Worm (Caenorhabditis elegans) whole organism, L1 larva: ENCODE measurements around the gene srj-50.

Experiments used
- C04F5.9 ChIP-seq: sonication (generic microtip); optimal IDR thresholded peaks from 2 replicates; lab custom pipeline; 2016; ENCODE audit warnings: missing genetic modification characterization, missing compliant biosample characterization
- C16A3.4 ChIP-seq: fragments of 150-350 bp; optimal IDR thresholded peaks from 2 replicates; lab custom pipeline; 2014; ENCODE audit warnings: missing biosample characterization, missing genetic modification characterization
- F16B12.6 ChIP-seq: fragments of 150-350 bp; optimal IDR thresholded peaks from 2 replicates; lab custom pipeline; 2014; ENCODE audit warnings: missing biosample characterization, missing genetic modification characterization
- Y116A8C.19 ChIP-seq: sonication (generic microtip); optimal IDR thresholded peaks from 2 replicates; lab custom pipeline; 2016; ENCODE audit warnings: missing compliant biosample characterization, missing genetic modification characterization, borderline replicate concordance
- alr-1 ChIP-seq: fragments of 200-800 bp; sonication (Bioruptor generic); optimal IDR thresholded peaks from 2 replicates; lab custom pipeline; 2018; ENCODE audit warnings: borderline replicate concordance, mild to moderate bottlenecking, missing genetic modification characterization, missing compliant biosample characterization
- ama-1 ChIP-seq: fragments of 150-350 bp; optimal IDR thresholded peaks from 2 replicates; lab custom pipeline; 2014
- ceh-8 ChIP-seq: fragments of 200-800 bp; sonication (Bioruptor generic); optimal IDR thresholded peaks from 2 replicates; lab custom pipeline; 2018; ENCODE audit warnings: mild to moderate bottlenecking, missing genetic modification characterization, moderate library complexity, missing compliant biosample characterization
- ceh-88 ChIP-seq: fragments of 200-800 bp; sonication (Bioruptor generic); IDR thresholded peaks from 2 replicates; pipeline ENCODE4 v1.3.6; 2022; ENCODE audit warnings: missing genetic modification characterization, missing compliant biosample characterization
- ceh-90 ChIP-seq: sonication (generic microtip); optimal IDR thresholded peaks from 2 replicates; lab custom pipeline; 2016; ENCODE audit warnings: missing genetic modification characterization, missing compliant biosample characterization
- efl-1 ChIP-seq, 4 experiments: fragments of 150-350 bp; optimal IDR thresholded peaks in 3 of 4; peaks in 1 of 4; 1 replicate in 1 of 4; 2 replicates in 3 of 4; lab custom pipeline; 2014; ENCODE audit warnings: missing biosample characterization in 2 of 4, missing genetic modification characterization in 2 of 4, missing genetic modification reagents in 2 of 4
- egl-27 ChIP-seq, 2 experiments: fragments of 150-350 bp in 1 of 2; sonication (generic microtip); optimal IDR thresholded peaks; 3 replicates each; lab custom pipeline; 2017 to 2018; ENCODE audit warnings: missing biosample characterization in 2 of 2, missing genetic modification characterization in 2 of 2, missing genetic modification reagents in 2 of 2
- fkh-4 ChIP-seq: sonication (generic microtip); optimal IDR thresholded peaks from 2 replicates; lab custom pipeline; 2016; ENCODE audit warnings: missing compliant biosample characterization, missing genetic modification characterization, borderline replicate concordance
- fkh-8 ChIP-seq: sonication (generic microtip); optimal IDR thresholded peaks from 2 replicates; lab custom pipeline; 2016; ENCODE audit warnings: mild to moderate bottlenecking, missing genetic modification characterization, missing compliant biosample characterization
- hlh-17 ChIP-seq: fragments of 200-800 bp; sonication (Bioruptor generic); optimal IDR thresholded peaks from 2 replicates; lab custom pipeline; 2018; ENCODE audit warnings: missing genetic modification characterization, mild to moderate bottlenecking, missing compliant biosample characterization, moderate library complexity, borderline replicate concordance
- isw-1 ChIP-seq: fragments of 200-800 bp; sonication (Bioruptor generic); IDR thresholded peaks from 2 replicates; pipeline ENCODE4 v1.3.6; 2022; ENCODE audit warnings: missing genetic modification characterization, missing compliant biosample characterization
- jun-1 ChIP-seq: fragments of 150-350 bp; optimal IDR thresholded peaks from 2 replicates; lab custom pipeline; 2014; ENCODE audit warnings: missing biosample characterization, missing genetic modification reagents, missing genetic modification characterization
- lin-13 ChIP-seq: fragments of 150-350 bp; optimal IDR thresholded peaks from 2 replicates; lab custom pipeline; 2014; ENCODE audit warnings: missing biosample characterization, missing genetic modification reagents, missing genetic modification characterization
- lin-35 ChIP-seq, 2 experiments: fragments of 150-350 bp; optimal IDR thresholded peaks; 2 replicates each; lab custom pipeline; 2014; ENCODE audit warnings: missing biosample characterization in 2 of 2, missing genetic modification characterization in 2 of 2, missing genetic modification reagents in 2 of 2
- mab-9 ChIP-seq: fragments of 200-800 bp; sonication (Bioruptor generic); IDR thresholded peaks from 2 replicates; pipeline ENCODE4 v1.3.6; 2022; ENCODE audit warnings: missing genetic modification reagents, missing genetic modification characterization, missing compliant biosample characterization
- mdl-1 ChIP-seq, 2 experiments: fragments of 150-350 bp; optimal IDR thresholded peaks; 2 replicates each; lab custom pipeline; 2014 to 2017; ENCODE audit warnings: missing biosample characterization in 2 of 2, missing genetic modification characterization in 2 of 2, inconsistent platforms in 1 of 2
- mef-2 ChIP-seq: fragments of 150-350 bp; optimal IDR thresholded peaks from 2 replicates; lab custom pipeline; 2014; ENCODE audit warnings: missing biosample characterization, missing genetic modification characterization
- mep-1 ChIP-seq: fragments of 150-350 bp; optimal IDR thresholded peaks from 2 replicates; lab custom pipeline; 2014; ENCODE audit warnings: missing biosample characterization, missing genetic modification characterization
- nhr-11 ChIP-seq: fragments of 150-350 bp; optimal IDR thresholded peaks from 2 replicates; lab custom pipeline; 2014; ENCODE audit warnings: missing biosample characterization, missing genetic modification characterization
- nhr-19 ChIP-seq: fragments of 200-800 bp; sonication (Bioruptor generic); conservative IDR thresholded peaks from 2 replicates; pipeline ENCODE4 v1.3.6; 2022; ENCODE audit warnings: missing genetic modification characterization, missing compliant biosample characterization
- nhr-20 ChIP-seq: sonication (generic microtip); optimal IDR thresholded peaks from 2 replicates; lab custom pipeline; 2016; ENCODE audit warnings: mild to moderate bottlenecking, missing genetic modification characterization, missing compliant biosample characterization
- nhr-28 ChIP-seq: fragments of 150-350 bp; optimal IDR thresholded peaks from 2 replicates; lab custom pipeline; 2014; ENCODE audit warnings: missing biosample characterization, missing genetic modification characterization
- nhr-84 ChIP-seq: sonication (generic microtip); optimal IDR thresholded peaks from 2 replicates; lab custom pipeline; 2017; ENCODE audit warnings: missing biosample characterization, missing genetic modification characterization
- nhr-85 ChIP-seq: sonication (generic microtip); peaks from one replicate; lab custom pipeline; 2016; ENCODE audit warnings: missing genetic modification characterization, inconsistent platforms, missing compliant biosample characterization
- nhr-90 ChIP-seq: sonication (generic microtip); optimal IDR thresholded peaks from 2 replicates; lab custom pipeline; 2016; ENCODE audit warnings: mild to moderate bottlenecking, missing genetic modification characterization, missing compliant biosample characterization; ENCODE audit not compliant: poor library complexity
- pag-3 ChIP-seq: sonication (generic microtip); optimal IDR thresholded peaks from 2 replicates; lab custom pipeline; 2017; ENCODE audit warnings: missing genetic modification characterization, mild to moderate bottlenecking, missing compliant biosample characterization, antibody characterized with exemption, borderline replicate concordance; ENCODE audit not compliant: insufficient read depth
- pax-3 ChIP-seq: fragments of 200-800 bp; sonication (Bioruptor generic); optimal IDR thresholded peaks from 2 replicates; lab custom pipeline; 2018; ENCODE audit warnings: mild to moderate bottlenecking, missing genetic modification characterization, moderate library complexity, missing compliant biosample characterization
- pqm-1 ChIP-seq: sonication (generic microtip); optimal IDR thresholded peaks from 3 replicates; lab custom pipeline; 2017; ENCODE audit warnings: missing biosample characterization, missing genetic modification characterization
- skn-1 ChIP-seq: fragments of 150-350 bp; optimal IDR thresholded peaks from 2 replicates; lab custom pipeline; 2014; ENCODE audit warnings: missing biosample characterization, missing genetic modification characterization
- snpc-4 ChIP-seq: fragments of 150-350 bp; optimal IDR thresholded peaks from 2 replicates; lab custom pipeline; 2014; ENCODE audit warnings: missing biosample characterization, missing genetic modification characterization
- sptf-1 ChIP-seq: fragments of 150-350 bp; optimal IDR thresholded peaks from 2 replicates; lab custom pipeline; 2014; ENCODE audit warnings: missing biosample characterization, missing genetic modification characterization
- tbx-2 ChIP-seq: sonication (generic microtip); optimal IDR thresholded peaks from 2 replicates; lab custom pipeline; 2016; ENCODE audit warnings: missing genetic modification characterization, missing compliant biosample characterization
- unc-98 ChIP-seq: fragments of 200-800 bp; sonication (Bioruptor generic); IDR thresholded peaks from 2 replicates; pipeline ENCODE4 v1.3.6; 2022; ENCODE audit warnings: missing genetic modification characterization, missing compliant biosample characterization
- vab-15 ChIP-seq: sonication (generic microtip); optimal IDR thresholded peaks from 2 replicates; lab custom pipeline; 2017; ENCODE audit warnings: missing genotype, mild to moderate bottlenecking, missing genetic modification characterization, missing compliant biosample characterization
- xbp-1 ChIP-seq: sonication (generic microtip); optimal IDR thresholded peaks from 2 replicates; lab custom pipeline; 2016; ENCODE audit warnings: missing genetic modification characterization, missing compliant biosample characterization
- zip-4 ChIP-seq: fragments of 200-800 bp; sonication (Bioruptor generic); optimal IDR thresholded peaks from 2 replicates; lab custom pipeline; 2018; ENCODE audit warnings: mild to moderate bottlenecking, missing genetic modification characterization, moderate library complexity, missing compliant biosample characterization
- ztf-11 ChIP-seq, 2 experiments: sonication (generic microtip); optimal IDR thresholded peaks; 2 replicates each; lab custom pipeline; 2016 to 2017; ENCODE audit warnings: missing genetic modification characterization in 2 of 2, missing biosample characterization in 1 of 2, missing compliant biosample characterization in 1 of 2
- ztf-4 ChIP-seq: fragments of 150-350 bp; optimal IDR thresholded peaks from 2 replicates; lab custom pipeline; 2014; ENCODE audit warnings: missing biosample characterization, missing genetic modification characterization

Gene srj-50

ce11 chrV:2832666-2833065, at the start of gene srj-50:
srj-50 (plus strand) TSS chrV:2832966.
- TF ChIP-seq nhr-90 (no peak), fkh-8 (tag; lab: Kevin White, UChicago) (no peak), pax-3 (tag; lab: Kevin White, UChicago) (no peak), ama-1 (lab: Kevin White, UChicago) (no peak), snpc-4 (tag; lab: Kevin White, UChicago) (no peak), mef-2 (tag; lab: Kevin White, UChicago) (no peak), hlh-17 (GFP tag; lab: Kevin White, UChicago) (no peak), lin-35 (GFP tag; optimal IDR thresholded peaks at IDR 0.05; lab: Kevin White, UChicago) (no peak), nhr-28 (tag; lab: Kevin White, UChicago) (no peak), unc-98 (GFP tag; lab: Robert Waterston, UW) (no peak), C04F5.9 (tag; lab: Kevin White, UChicago) (no peak), ceh-88 (GFP tag; lab: Robert Waterston, UW) (no peak), ztf-11 (tag; optimal IDR thresholded peaks at IDR 0.05; lab: Kevin White, UChicago) (no peak), nhr-84 (tag; lab: Kevin White, UChicago) (no peak), nhr-19 (GFP tag; lab: Robert Waterston, UW) (no peak), nhr-11 (tag; lab: Kevin White, UChicago) (no peak), C16A3.4 (no peak), isw-1 (no peak)

ce11 chrV:2792958-2793357, 39.8 kb upstream of the srj-50 start:
- TF ChIP-seq sptf-1 (no peak), efl-1 (optimal IDR thresholded peaks at IDR 0.05; lab: Kevin White, UChicago) (no peak), efl-1 (GFP tag; optimal IDR thresholded peaks at IDR 0.05 in 1 of 2; lab: Kevin White, UChicago) (peak in 1 of 2 experiments; percentile 68)

- TF ChIP-seq fkh-8 (tag; lab: Kevin White, UChicago) (no peak), nhr-84 (tag; lab: Kevin White, UChicago) (no peak), mab-9 (GFP tag; lab: Robert Waterston, UW) (no peak), mef-2 (tag; lab: Kevin White, UChicago) (no peak), nhr-19 (GFP tag; lab: Robert Waterston, UW) (no peak), nhr-90 (no peak), hlh-17 (GFP tag; lab: Kevin White, UChicago) (no peak), C16A3.4 (no peak), lin-13 (GFP tag; lab: Kevin White, UChicago) (no peak), egl-27 (tag; optimal IDR thresholded peaks at IDR 0.05; lab: Kevin White, UChicago) (no peak), ztf-11 (tag; optimal IDR thresholded peaks at IDR 0.05; lab: Kevin White, UChicago) (no peak), jun-1 (tag; lab: Kevin White, UChicago) (no peak), alr-1 (tag; lab: Kevin White, UChicago) (no peak), nhr-20 (tag; lab: Kevin White, UChicago) (no peak), ceh-8 (GFP tag; lab: Kevin White, UChicago) (no peak), pax-3 (tag; lab: Kevin White, UChicago) (no peak), mep-1 (no peak), isw-1 (no peak)
These were observed 36.8 kb upstream of the srj-50 start, which contains the start of gene F54E2.2 for ce11 chrV:2795998-2796397. F54E2.2 (plus strand) TSS chrV:2796298.

- TF ChIP-seq skn-1 (no peak), mdl-1 (tag; optimal IDR thresholded peaks at IDR 0.05; lab: Kevin White, UChicago) (no peak)
These were observed 33.4 kb upstream of the srj-50 start for ce11 chrV:2799172-2799869.

ce11 chrV:2800676-2801075, 32.1 kb upstream of the srj-50 start:
- TF ChIP-seq tbx-2 (tag; lab: Kevin White, UChicago) (no peak), ceh-8 (GFP tag; lab: Kevin White, UChicago) (no peak), Y116A8C.19 (tag; lab: Kevin White, UChicago) (no peak), fkh-4 (no peak), pag-3 (tag; lab: Kevin White, UChicago) (no peak), pqm-1 (no peak), nhr-11 (tag; lab: Kevin White, UChicago) (no peak), vab-15 (tag; lab: Kevin White, UChicago) (no peak), pax-3 (tag; lab: Kevin White, UChicago) (no peak), lin-13 (GFP tag; lab: Kevin White, UChicago) (no peak), F16B12.6 (tag; lab: Kevin White, UChicago) (no peak), zip-4 (no peak), ztf-4 (no peak), nhr-85 (tag; lab: Kevin White, UChicago) (no peak), ceh-90 (no peak), xbp-1 (tag; lab: Kevin White, UChicago) (no peak)
